Worm (Caenorhabditis elegans) whole organism, late embryonic: ENCODE data around the gene eelo-2.

Source experiments
- C38D4.7 ChIP-seq: fragments of 200-800 bp; sonication (Bioruptor generic); optimal IDR thresholded peaks from 2 replicates; lab custom pipeline; 2018; ENCODE audit warnings: mild to moderate bottlenecking, missing genetic modification characterization, moderate library complexity, missing compliant biosample characterization
- ama-1 ChIP-seq: fragments of 150-350 bp; optimal IDR thresholded peaks from 2 replicates; lab custom pipeline; 2014
- ceh-19 ChIP-seq: fragments of 200-800 bp; sonication (Bioruptor generic); optimal IDR thresholded peaks from 2 replicates; lab custom pipeline; 2018; ENCODE audit warnings: mild to moderate bottlenecking, missing genetic modification characterization, missing compliant biosample characterization
- ceh-34 ChIP-seq: sonication (generic microtip); optimal IDR thresholded peaks from 2 replicates; lab custom pipeline; 2016; ENCODE audit warnings: mild to moderate bottlenecking, missing genetic modification characterization, missing compliant biosample characterization
- hlh-30 ChIP-seq: sonication (generic microtip); optimal IDR thresholded peaks from 2 replicates; lab custom pipeline; 2017; ENCODE audit warnings: antibody characterized with exemption, missing genetic modification characterization, missing compliant biosample characterization; ENCODE audit not compliant: insufficient read depth
- lin-11 ChIP-seq: fragments of 200-800 bp; sonication (Bioruptor generic); optimal IDR thresholded peaks from 2 replicates; lab custom pipeline; 2018; ENCODE audit warnings: mild to moderate bottlenecking, missing genetic modification characterization, missing compliant biosample characterization
- odd-2 ChIP-seq: sonication (generic microtip); optimal IDR thresholded peaks from 2 replicates; lab custom pipeline; 2017; ENCODE audit warnings: antibody characterized with exemption, mild to moderate bottlenecking, missing genetic modification characterization, missing compliant biosample characterization
- pag-3 ChIP-seq: sonication (generic microtip); optimal IDR thresholded peaks from 2 replicates; lab custom pipeline; 2016; ENCODE audit warnings: missing compliant biosample characterization, missing genetic modification characterization, borderline replicate concordance
- pha-4 ChIP-seq: fragments of 150-350 bp; optimal IDR thresholded peaks from 2 replicates; lab custom pipeline; 2018; ENCODE audit warnings: missing biosample characterization, missing genetic modification reagents, missing genetic modification characterization
- pqm-1 ChIP-seq: sonication (generic microtip); optimal IDR thresholded peaks from 2 replicates; lab custom pipeline; 2016; ENCODE audit warnings: missing genetic modification characterization, missing compliant biosample characterization
- tbx-2 ChIP-seq: sonication (generic microtip); optimal IDR thresholded peaks from 2 replicates; lab custom pipeline; 2016; ENCODE audit warnings: missing genetic modification characterization, missing compliant biosample characterization
- unc-42 ChIP-seq: sonication (generic microtip); optimal IDR thresholded peaks from 2 replicates; lab custom pipeline; 2016; ENCODE audit warnings: missing genotype, missing genetic modification characterization, missing compliant biosample characterization
- unc-86 ChIP-seq: sonication (generic microtip); optimal IDR thresholded peaks from 2 replicates; lab custom pipeline; 2016; ENCODE audit warnings: missing genetic modification characterization, missing compliant biosample characterization

ce11 chrIV:17238951-17239350 lies 11.0 kb upstream of the eelo-2 start:
- no peak for TF ChIP-seq tbx-2
- TF ChIP-seq pha-4 (tag; lab: Kevin White, UChicago) = no peak
- no peak for TF ChIP-seq pqm-1
- no peak for TF ChIP-seq ceh-34 (tag; lab: Kevin White, UChicago)
- TF ChIP-seq odd-2 (tag; lab: Kevin White, UChicago) = no peak
- TF ChIP-seq unc-86 = no peak
- TF ChIP-seq lin-11 (tag; lab: Kevin White, UChicago) = no peak
- no peak for TF ChIP-seq C38D4.7
- TF ChIP-seq hlh-30 (tag; lab: Kevin White, UChicago) = no peak
- TF ChIP-seq ama-1 (lab: Kevin White, UChicago) = no peak
- no peak for TF ChIP-seq pag-3
- no peak for TF ChIP-seq ceh-19
- TF ChIP-seq unc-42 (tag; lab: Kevin White, UChicago) = peak; percentile 71
